Worm (Caenorhabditis elegans): ENCODE results near the gene pals-30.
A peak's percentile ranks its signal among the peaks of the same experiment; 100 is the strongest.

Gene pals-30

DNA sequence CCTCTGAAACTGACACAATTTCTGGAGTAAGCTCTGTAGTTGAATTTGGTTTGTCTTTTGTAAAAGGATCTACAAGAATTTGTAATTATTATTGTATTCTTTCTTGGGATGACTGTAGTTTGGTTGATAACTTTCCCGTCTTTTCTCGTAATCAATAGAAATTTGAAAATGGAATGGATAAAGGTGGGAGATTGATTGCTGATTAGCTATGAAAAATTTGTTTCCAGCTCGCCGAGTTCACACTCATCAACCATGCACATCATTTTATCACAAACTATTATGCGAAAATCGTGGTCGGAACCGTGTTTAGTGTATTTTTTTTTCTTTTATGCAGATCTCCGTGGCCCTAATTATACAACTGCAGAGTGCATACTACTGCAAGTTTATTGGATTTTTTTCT lies 14.9 kb downstream of the pals-30 start, which contains the start of gene T27E7.5:
TSS of gene T27E7.5 (plus strand) at position 253 of the 400 bp plus-strand sequence.
- TF ChIP-seq ZK546.5 (tag; optimal IDR thresholded peaks at IDR 0.05) (no peak), daf-19 (GFP tag; conservative IDR thresholded peaks at IDR 0.05) (no peak), hif-1 (tag; optimal IDR thresholded peaks at IDR 0.05) (no peak), ztf-11 (tag; optimal IDR thresholded peaks at IDR 0.05) (no peak), vab-7 (GFP tag; IDR thresholded peaks at IDR 0.05) (no peak), unc-62 (GFP tag; optimal IDR thresholded peaks at IDR 0.05 in 1 of 2) (peak in 1 of 2 experiments; percentile 30), unc-62 (tag; optimal IDR thresholded peaks at IDR 0.05) (no peak), spr-1 (tag; optimal IDR thresholded peaks at IDR 0.05) (no peak), aha-1 (tag) (peak; percentile 91), ctbp-1 (GFP tag; IDR thresholded peaks at IDR 0.05) (no peak)

DNA sequence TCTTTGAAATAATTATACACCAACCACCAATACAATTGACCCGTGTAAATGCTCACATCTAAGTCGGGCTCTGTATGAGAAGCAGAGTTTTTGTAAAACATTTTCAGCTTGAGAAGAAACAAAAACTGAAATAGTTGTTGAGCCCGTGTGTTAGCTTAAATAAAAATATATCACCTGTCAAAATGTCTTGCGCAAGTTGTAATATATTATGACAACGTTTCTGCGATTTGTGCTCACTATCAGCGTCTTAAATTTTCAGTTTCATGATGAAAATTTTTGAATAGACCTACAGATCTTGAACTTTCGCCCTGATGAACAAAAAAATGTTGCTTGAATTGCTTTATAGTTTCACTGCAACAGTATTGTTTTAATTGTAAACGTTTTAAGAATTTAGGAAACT lies 16.8 kb downstream of the pals-30 start, which contains the start of gene T27E7.4:
TSS of gene T27E7.4 (minus strand) at position 101 of the 400 bp plus-strand sequence.
- TF ChIP-seq unc-62 (GFP tag; optimal IDR thresholded peaks at IDR 0.05 in 1 of 2) (no peak), unc-62 (tag; optimal IDR thresholded peaks at IDR 0.05) (no peak)

DNA sequence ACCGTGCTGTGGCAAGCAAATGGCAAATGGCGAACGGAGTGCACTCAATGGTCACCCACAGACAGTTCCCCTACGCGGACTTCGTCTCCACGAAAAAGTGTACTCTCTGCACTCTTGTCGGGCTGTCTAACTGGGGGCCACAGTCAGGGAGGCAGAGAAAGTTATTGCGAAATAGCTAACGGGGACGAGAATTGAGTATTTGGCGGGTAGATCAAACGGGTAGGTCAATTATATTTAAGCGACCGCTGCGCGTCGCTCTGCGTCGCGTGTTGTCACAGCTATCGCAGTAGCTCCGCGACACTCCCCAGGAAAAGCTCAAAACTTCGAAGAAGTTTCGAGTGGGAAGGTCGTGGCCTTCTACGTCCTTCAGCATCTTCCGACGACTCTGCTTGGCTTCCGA lies 19.4 kb downstream of the pals-30 start:
- TF ChIP-seq php-3 (GFP tag; IDR thresholded peaks at IDR 0.05) (no peak), ceh-82 (tag; optimal IDR thresholded peaks at IDR 0.05) (no peak), ceh-28 (tag; optimal IDR thresholded peaks at IDR 0.05) (no peak), madf-5 (GFP tag; IDR thresholded peaks at IDR 0.05) (no peak), fkh-10 (GFP tag; optimal IDR thresholded peaks at IDR 0.05) (no peak), T26A8.4 (GFP tag; IDR thresholded peaks at IDR 0.05) (no peak), vab-7 (GFP tag; IDR thresholded peaks at IDR 0.05) (no peak), nhr-77 (tag; optimal IDR thresholded peaks at IDR 0.05) (no peak), hlh-30 (tag; optimal IDR thresholded peaks at IDR 0.05; ENCODE audit: insufficient read depth) (no peak), jun-1 (tag; optimal IDR thresholded peaks at IDR 0.05) (no peak), mes-2 (tag; optimal IDR thresholded peaks at IDR 0.05; ENCODE audit: poor library complexity, severe bottlenecking) (no peak)

DNA sequence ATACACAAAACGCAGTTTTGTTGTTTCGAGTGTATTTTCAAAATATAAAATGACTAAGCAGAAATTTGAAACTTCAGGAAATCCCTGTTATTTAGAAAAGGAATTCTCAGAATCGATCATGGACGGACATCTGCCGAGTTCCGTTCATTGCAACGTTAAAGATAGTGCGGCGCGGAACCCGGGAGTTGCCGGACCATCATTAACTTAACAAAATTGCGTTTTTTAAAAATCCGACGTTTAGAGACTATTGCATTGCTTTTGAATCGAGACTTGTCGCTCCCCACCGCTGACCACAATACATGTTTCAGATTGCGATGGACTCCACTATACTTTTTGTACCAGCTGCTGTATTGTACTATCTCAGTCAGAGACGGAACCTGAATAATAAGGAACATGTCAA lies 21.7 kb downstream of the pals-30 start:
- TF ChIP-seq zip-2 (tag; optimal IDR thresholded peaks at IDR 0.05) (no peak), snpc-1.2 (GFP tag; IDR thresholded peaks at IDR 0.05) (peak; percentile 66)

DNA sequence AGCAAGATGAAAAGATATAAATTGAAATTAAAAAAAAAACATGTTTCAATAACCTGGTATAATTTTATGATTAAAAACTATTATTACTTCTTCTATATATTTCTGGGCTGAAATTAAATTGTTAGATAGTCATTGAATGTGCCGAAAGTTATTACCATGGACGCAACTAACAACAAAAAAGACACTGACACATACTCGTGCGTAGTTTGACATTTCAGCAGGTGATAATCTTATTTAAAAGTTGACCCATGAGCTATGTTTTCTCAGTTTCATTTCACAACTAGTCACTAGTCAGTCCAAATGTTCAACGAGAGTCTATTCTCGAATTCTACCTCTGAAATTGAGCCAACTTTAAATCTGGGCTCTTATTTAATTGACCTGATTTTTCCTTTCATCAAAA lies 23.1 kb downstream of the pals-30 start, which contains the start of gene T27E7.3:
TSS of gene T27E7.3 (plus strand) at position 301 of the 400 bp plus-strand sequence.
- TF ChIP-seq ztf-7 (tag; optimal IDR thresholded peaks at IDR 0.05) (no peak), ZK546.5 (tag; optimal IDR thresholded peaks at IDR 0.05) (no peak), mdt-29 (GFP tag; IDR thresholded peaks at IDR 0.05) (no peak), mep-1 (tag; optimal IDR thresholded peaks at IDR 0.05) (no peak), set-16 (GFP tag; IDR thresholded peaks at IDR 0.05) (no peak), ceh-62 (tag; optimal IDR thresholded peaks at IDR 0.05) (no peak), unc-62 (GFP tag; optimal IDR thresholded peaks at IDR 0.05 in 1 of 2) (no peak), unc-62 (tag; optimal IDR thresholded peaks at IDR 0.05) (no peak), fos-1 (tag; optimal IDR thresholded peaks at IDR 0.05) (no peak), pha-4 (GFP tag; IDR thresholded peaks at IDR 0.05) (no peak), pha-4 (tag; optimal IDR thresholded peaks at IDR 0.05) (no peak), nhr-76 (tag; optimal IDR thresholded peaks at IDR 0.05) (no peak), ceh-20 (GFP tag; IDR thresholded peaks at IDR 0.05) (no peak), lin-15B (tag; optimal IDR thresholded peaks at IDR 0.05) (no peak), dpl-1 (GFP tag; optimal IDR thresholded peaks at IDR 0.05) (no peak), T26A8.4 (GFP tag; IDR thresholded peaks at IDR 0.05) (no peak), Y48G9A.11 (GFP tag; IDR thresholded peaks at IDR 0.05) (no peak), nhr-28 (tag; optimal IDR thresholded peaks at IDR 0.05) (no peak), cey-2 (tag; optimal IDR thresholded peaks at IDR 0.05; ENCODE audit: borderline replicate concordance, insufficient read depth) (no peak), ztf-11 (tag; optimal IDR thresholded peaks at IDR 0.05) (no peak), duxl-1 (tag; optimal IDR thresholded peaks at IDR 0.05; ENCODE audit: poor library complexity) (no peak), vab-7 (GFP tag; IDR thresholded peaks at IDR 0.05) (no peak)
